Fruit fly (Drosophila melanogaster): ENCODE data around the gene PlexB.
A peak's percentile ranks its signal among the peaks of the same experiment; 100 is the strongest.

The PlexB gene

DNA sequence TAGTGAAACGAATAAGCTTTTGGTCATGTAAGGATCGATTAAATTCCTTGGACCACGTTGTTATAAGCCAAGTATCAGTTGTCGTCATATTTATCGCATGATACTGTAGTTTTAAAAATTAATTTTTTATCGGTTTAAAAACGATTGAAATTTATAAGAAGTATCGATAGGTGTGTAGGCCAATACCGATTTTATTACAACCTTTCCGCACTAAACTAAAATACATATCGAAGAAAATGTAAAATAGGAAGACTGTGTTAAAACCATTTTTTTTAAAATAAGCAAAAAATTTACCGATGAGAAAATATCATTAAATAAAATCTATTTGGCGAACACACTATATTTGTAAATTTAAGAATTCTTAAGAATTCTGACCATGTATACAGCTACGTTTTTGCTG lies 19.7 kb upstream of the PlexB start (continued):
- TF ChIP-seq CG16863 (GFP tag; optimal IDR thresholded peaks at IDR 0.05) (no peak), NC2α (GFP tag; optimal IDR thresholded peaks at IDR 0.05) (no peak), CG14014 (GFP tag; IDR thresholded peaks at IDR 0.05) (no peak), salm (tag; optimal IDR thresholded peaks at IDR 0.05) (no peak), emc (GFP tag; optimal IDR thresholded peaks at IDR 0.05) (no peak), CG6683 (GFP tag; optimal IDR thresholded peaks at IDR 0.05) (no peak), Taf1 (GFP tag; IDR thresholded peaks at IDR 0.05) (no peak), CG15514 (GFP tag; optimal IDR thresholded peaks at IDR 0.05) (no peak), E2f2 (GFP tag; IDR thresholded peaks at IDR 0.05) (peak; percentile 67), sug (tag; optimal IDR thresholded peaks at IDR 0.05) (no peak), kay (GFP tag; optimal IDR thresholded peaks at IDR 0.05) (no peak), CrebB (tag; optimal IDR thresholded peaks at IDR 0.05) (no peak), CG3407 (GFP tag; optimal IDR thresholded peaks at IDR 0.05) (no peak), CG2712 (tag; optimal IDR thresholded peaks at IDR 0.05) (no peak), ham (GFP tag; IDR thresholded peaks at IDR 0.05) (no peak), corto (GFP tag; optimal IDR thresholded peaks at IDR 0.05) (no peak), zen2 (GFP tag; IDR thresholded peaks at IDR 0.05; ENCODE audit: partially characterized antibody) (no peak), CG5245 (GFP tag; optimal IDR thresholded peaks at IDR 0.05) (no peak), nerfin-1 (tag; optimal IDR thresholded peaks at IDR 0.05) (no peak), CG3726 (GFP tag; IDR thresholded peaks at IDR 0.05) (no peak), Hsf (GFP tag; optimal IDR thresholded peaks at IDR 0.05) (no peak), Tbp (GFP tag; optimal IDR thresholded peaks at IDR 0.05) (no peak), cwo (GFP tag; optimal IDR thresholded peaks at IDR 0.05) (no peak), ac (GFP tag; optimal IDR thresholded peaks at IDR 0.05) (no peak), CG15601 (tag; optimal IDR thresholded peaks at IDR 0.05) (no peak), Xbp1 (GFP tag; optimal IDR thresholded peaks at IDR 0.05) (peak; percentile 26), CG18599 (GFP tag; optimal IDR thresholded peaks at IDR 0.05) (no peak), CG17912 (GFP tag; optimal IDR thresholded peaks at IDR 0.05) (no peak), Stat92E (GFP tag; optimal IDR thresholded peaks at IDR 0.05) (peak in 1 of 3 experiments; percentile 65), ash1 (GFP tag; optimal IDR thresholded peaks at IDR 0.05) (no peak), crp (GFP tag; optimal IDR thresholded peaks at IDR 0.05) (no peak), CG8765 (GFP tag; IDR thresholded peaks at IDR 0.05) (no peak), CG13624 (GFP tag; optimal IDR thresholded peaks at IDR 0.05) (no peak), lola (GFP tag; optimal IDR thresholded peaks at IDR 0.05) (peak in 1 of 3 experiments; percentile 78), CG14965 (GFP tag; optimal IDR thresholded peaks at IDR 0.05; ENCODE audit: borderline replicate concordance) (no peak), br (optimal IDR thresholded peaks at IDR 0.05) (no peak), CG15011 (GFP tag; optimal IDR thresholded peaks at IDR 0.05) (no peak), CG2202 (tag; optimal IDR thresholded peaks at IDR 0.05) (no peak), esg (GFP tag; conservative IDR thresholded peaks at IDR 0.05) (no peak), Optix (GFP tag; IDR thresholded peaks at IDR 0.05) (no peak), Antp (GFP tag; optimal IDR thresholded peaks at IDR 0.05) (no peak), CG31388 (GFP tag; optimal IDR thresholded peaks at IDR 0.05) (no peak), ase (GFP tag; IDR thresholded peaks at IDR 0.05) (no peak), CG30020 (tag; optimal IDR thresholded peaks at IDR 0.05) (peak; percentile 98), knrl (GFP tag; IDR thresholded peaks at IDR 0.05; ENCODE audit: partially characterized antibody) (no peak), psq (GFP tag; optimal IDR thresholded peaks at IDR 0.05) (no peak), pita (GFP tag; optimal IDR thresholded peaks at IDR 0.05) (no peak), Opbp (GFP tag; IDR thresholded peaks at IDR 0.05; ENCODE audit: partially characterized antibody) (no peak), bab2 (GFP tag; optimal IDR thresholded peaks at IDR 0.05) (no peak), CG31365 (tag; optimal IDR thresholded peaks at IDR 0.05) (no peak), otp (GFP tag; IDR thresholded peaks at IDR 0.05) (no peak)
